Fruit fly (Drosophila melanogaster): ENCODE data around the gene ATPsynE.

The ATPsynE gene

dm6 chr3R:14283042-14283626 is 43.6 kb upstream of the ATPsynE start (continued):
- peak in 1 of 2 experiments; percentile 30 for TF ChIP-seq Pdp1 (GFP tag; optimal IDR thresholded peaks at IDR 0.05)
- TF ChIP-seq CG9876 (GFP tag; optimal IDR thresholded peaks at IDR 0.05): no peak
- peak; percentile 7 for TF ChIP-seq CG4854 (GFP tag; optimal IDR thresholded peaks at IDR 0.05)
- TF ChIP-seq Scr (GFP tag; IDR thresholded peaks at IDR 0.05; ENCODE audit: partially characterized antibody): no peak
- TF ChIP-seq Dek (tag; optimal IDR thresholded peaks at IDR 0.05): peak; percentile 44
- no peak for TF ChIP-seq BEAF-32 (GFP tag; optimal IDR thresholded peaks at IDR 0.05)
- no peak for TF ChIP-seq gce (GFP tag; IDR thresholded peaks at IDR 0.05)
- TF ChIP-seq CG9437 (GFP tag; optimal IDR thresholded peaks at IDR 0.05): no peak
- no peak for TF ChIP-seq Dbx (GFP tag; IDR thresholded peaks at IDR 0.05)
- no peak for TF ChIP-seq chinmo (GFP tag; IDR thresholded peaks at IDR 0.05; ENCODE audit: partially characterized antibody)
- TF ChIP-seq CG10366 (GFP tag; IDR thresholded peaks at IDR 0.05): no peak
- TF ChIP-seq odd (GFP tag; optimal IDR thresholded peaks at IDR 0.05): no peak
- no peak for TF ChIP-seq D (optimal IDR thresholded peaks at IDR 0.05)
- TF ChIP-seq D (GFP tag; optimal IDR thresholded peaks at IDR 0.05): no peak
- no peak; the same call in 2 of the 4 replicates for TF ChIP-seq Gug (GFP tag; IDR thresholded peaks at IDR 0.05)
- peak; percentile 41 for TF ChIP-seq Abd-B (GFP tag; optimal IDR thresholded peaks at IDR 0.05)
- TF ChIP-seq Opbp (GFP tag; IDR thresholded peaks at IDR 0.05; ENCODE audit: partially characterized antibody): no peak
- TF ChIP-seq h (optimal IDR thresholded peaks at IDR 0.05): no peak
- TF ChIP-seq Mad (GFP tag; optimal IDR thresholded peaks at IDR 0.05): no peak
- no peak for TF ChIP-seq insv (GFP tag; optimal IDR thresholded peaks at IDR 0.05)
- TF ChIP-seq CG1233 (GFP tag; optimal IDR thresholded peaks at IDR 0.05): no peak
- no peak for TF ChIP-seq wek (GFP tag; optimal IDR thresholded peaks at IDR 0.05)
- TF ChIP-seq CG1832 (GFP tag; optimal IDR thresholded peaks at IDR 0.05): peak; percentile 83
- no peak for TF ChIP-seq CG11093 (GFP tag; IDR thresholded peaks at IDR 0.05)
- no peak for TF ChIP-seq E2f1 (GFP tag; IDR thresholded peaks at IDR 0.05)
- no peak for TF ChIP-seq trh (GFP tag; optimal IDR thresholded peaks at IDR 0.05)
- peak; percentile 37 for TF ChIP-seq Dip3 (GFP tag; optimal IDR thresholded peaks at IDR 0.05)
- TF ChIP-seq grn (GFP tag; optimal IDR thresholded peaks at IDR 0.05): no peak
- TF ChIP-seq CG15479 (GFP tag; optimal IDR thresholded peaks at IDR 0.05): peak; percentile 88
- no peak for TF ChIP-seq sr (GFP tag; IDR thresholded peaks at IDR 0.05)
- TF ChIP-seq rib (GFP tag; IDR thresholded peaks at IDR 0.05): no peak
- TF ChIP-seq CG17912 (GFP tag; optimal IDR thresholded peaks at IDR 0.05): no peak
- TF ChIP-seq Atf6 (GFP tag; IDR thresholded peaks at IDR 0.05): no peak
- no peak for TF ChIP-seq NFAT (GFP tag; IDR thresholded peaks at IDR 0.05)
- TF ChIP-seq Elba2 (GFP tag; optimal IDR thresholded peaks at IDR 0.05): no peak
- TF ChIP-seq CG12236 (GFP tag; optimal IDR thresholded peaks at IDR 0.05): no peak
- TF ChIP-seq CG6791 (GFP tag; IDR thresholded peaks at IDR 0.05; ENCODE audit: partially characterized antibody): no peak
- TF ChIP-seq MTF-1 (GFP tag; optimal IDR thresholded peaks at IDR 0.05; ENCODE audit: borderline replicate concordance): no peak
- no peak for TF ChIP-seq vnd (GFP tag; IDR thresholded peaks at IDR 0.05; ENCODE audit: partially characterized antibody)
- TF ChIP-seq wdn (GFP tag; IDR thresholded peaks at IDR 0.05): no peak
- TF ChIP-seq bigmax (GFP tag; optimal IDR thresholded peaks at IDR 0.05): no peak
- TF ChIP-seq cg (GFP tag; optimal IDR thresholded peaks at IDR 0.05): no peak
- TF ChIP-seq Rx (GFP tag; IDR thresholded peaks at IDR 0.05): no peak
- TF ChIP-seq tgo (GFP tag; IDR thresholded peaks at IDR 0.05): no peak
- TF ChIP-seq CG12299 (tag; optimal IDR thresholded peaks at IDR 0.05): no peak
- TF ChIP-seq abd-A (tag; optimal IDR thresholded peaks at IDR 0.05): no peak
- peak; percentile 47 for TF ChIP-seq CG15269 (tag; optimal IDR thresholded peaks at IDR 0.05)
- TF ChIP-seq shn (GFP tag; optimal IDR thresholded peaks at IDR 0.05): peak; percentile 58
- TF ChIP-seq kay (GFP tag; optimal IDR thresholded peaks at IDR 0.05): no peak
- TF ChIP-seq eyg (GFP tag; optimal IDR thresholded peaks at IDR 0.05): no peak
- TF ChIP-seq CG17359 (tag; optimal IDR thresholded peaks at IDR 0.05): no peak
